Worm (Caenorhabditis elegans): ENCODE results near the gene F14H3.15.

ce11 chrV:16068938-16069337 is 8.9 kb upstream of the F14H3.15 start, which contains the start of gene cyp-35D1:
- TF ChIP-seq ets-5 (GFP tag; IDR thresholded peaks at IDR 0.05) (no peak), lin-15B (tag; optimal IDR thresholded peaks at IDR 0.05) (no peak), unc-130 (tag; optimal IDR thresholded peaks at IDR 0.05) (no peak), ztf-11 (tag; optimal IDR thresholded peaks at IDR 0.05) (no peak), nhr-11 (tag; optimal IDR thresholded peaks at IDR 0.05) (no peak), ceh-82 (tag; optimal IDR thresholded peaks at IDR 0.05) (no peak), nhr-19 (GFP tag; conservative IDR thresholded peaks at IDR 0.05) (no peak)

Measured in whole organism, L1 larva.